ENCODE assay signal across 1 fruit fly cellular context in genomic region chrX:1399056-1400003, dm6.
TF ChIP-seq lines count a peak whose summit lies in the region.

No protein-coding gene starts in this region.

TF ChIP-seq in whole organism, embryonic, 481 proteins besides CTCF, POLR2A, EP300 and RAD21 (continued from another document and continues in another):
- TF ChIP-seq CG5953 (GFP tag; IDR thresholded peaks at IDR 0.05; lab: Robert Waterston, UW): no peak
- TF ChIP-seq CG14014 (GFP tag; IDR thresholded peaks at IDR 0.05; lab: Robert Waterston, UW): peak; percentile 17; the same call in 1 of the 2 replicates
- TF ChIP-seq run (tag; optimal IDR thresholded peaks at IDR 0.05; lab: Kevin White, UChicago): no peak
- TF ChIP-seq Hmx (GFP tag; optimal IDR thresholded peaks at IDR 0.05; lab: Kevin White, UChicago): no peak
- TF ChIP-seq CG10959 (GFP tag; IDR thresholded peaks at IDR 0.05; lab: Robert Waterston, UW): no peak
- no peak for TF ChIP-seq Spps (tag; optimal IDR thresholded peaks at IDR 0.05; lab: Kevin White, UChicago)
- no peak for TF ChIP-seq CG10654 (GFP tag; optimal IDR thresholded peaks at IDR 0.05; lab: Kevin White, UChicago)
- TF ChIP-seq fru (optimal IDR thresholded peaks at IDR 0.05; lab: Kevin White, UChicago): no peak
- TF ChIP-seq CG7556 (GFP tag; optimal IDR thresholded peaks at IDR 0.05; lab: Kevin White, UChicago): no peak
- TF ChIP-seq cato (GFP tag; optimal IDR thresholded peaks at IDR 0.05; lab: Kevin White, UChicago; ENCODE audit: borderline replicate concordance): no peak
- TF ChIP-seq wor (GFP tag; IDR thresholded peaks at IDR 0.05; lab: Robert Waterston, UW): no peak
- TF ChIP-seq CG7357 (GFP tag; IDR thresholded peaks at IDR 0.05; lab: Robert Waterston, UW): no peak
- TF ChIP-seq CG3995 (GFP tag; optimal IDR thresholded peaks at IDR 0.05; lab: Kevin White, UChicago): no peak
- no peak for TF ChIP-seq Side (GFP tag; optimal IDR thresholded peaks at IDR 0.05; lab: Kevin White, UChicago)
- no peak for TF ChIP-seq Mes4 (GFP tag; optimal IDR thresholded peaks at IDR 0.05; lab: Kevin White, UChicago)
- TF ChIP-seq gfzf (GFP tag; optimal IDR thresholded peaks at IDR 0.05; lab: Kevin White, UChicago): peak; percentile 21
- TF ChIP-seq sob (GFP tag; IDR thresholded peaks at IDR 0.05; lab: Robert Waterston, UW): no peak
- TF ChIP-seq CG12219 (GFP tag; optimal IDR thresholded peaks at IDR 0.05; lab: Kevin White, UChicago): no peak
- TF ChIP-seq prd (optimal IDR thresholded peaks at IDR 0.05; lab: Kevin White, UChicago): no peak
- TF ChIP-seq prd (GFP tag; IDR thresholded peaks at IDR 0.05; lab: Robert Waterston, UW): no peak
- TF ChIP-seq CG2129 (GFP tag; IDR thresholded peaks at IDR 0.05; lab: Robert Waterston, UW; ENCODE audit: partially characterized antibody): no peak
- no peak for TF ChIP-seq slbo (GFP tag; IDR thresholded peaks at IDR 0.05; lab: Robert Waterston, UW)
- peak; percentile 85 for TF ChIP-seq Deaf1 (tag; optimal IDR thresholded peaks at IDR 0.05; lab: Kevin White, UChicago)
- TF ChIP-seq hbn (GFP tag; IDR thresholded peaks at IDR 0.05; lab: Robert Waterston, UW; ENCODE audit: partially characterized antibody): no peak
- no peak for TF ChIP-seq Pdp1 (GFP tag; optimal IDR thresholded peaks at IDR 0.05; lab: Kevin White, UChicago)
- TF ChIP-seq p53 (GFP tag; optimal IDR thresholded peaks at IDR 0.05; lab: Kevin White, UChicago): no peak
- TF ChIP-seq Nf-YC (tag; optimal IDR thresholded peaks at IDR 0.05; lab: Kevin White, UChicago): peak; percentile 79
- no peak for TF ChIP-seq Ets97D (GFP tag; optimal IDR thresholded peaks at IDR 0.05; lab: Kevin White, UChicago)
- TF ChIP-seq Dll (GFP tag; IDR thresholded peaks at IDR 0.05; lab: Robert Waterston, UW; ENCODE audit: partially characterized antibody): 0 out of 4 replicates have a peak, but pooled peaks have one; percentile 27
- TF ChIP-seq CG7928 (GFP tag; optimal IDR thresholded peaks at IDR 0.05; lab: Kevin White, UChicago): no peak
- TF ChIP-seq ttk (GFP tag; IDR thresholded peaks at IDR 0.05; lab: Robert Waterston, UW): no peak
- TF ChIP-seq Optix (GFP tag; IDR thresholded peaks at IDR 0.05; lab: Robert Waterston, UW): no peak
- TF ChIP-seq eve (GFP tag; optimal IDR thresholded peaks at IDR 0.05; lab: Kevin White, UChicago): no peak
- TF ChIP-seq en (GFP tag; optimal IDR thresholded peaks at IDR 0.05; lab: Kevin White, UChicago): no peak
- TF ChIP-seq CG4820 (GFP tag; optimal IDR thresholded peaks at IDR 0.05; lab: Kevin White, UChicago): no peak
- TF ChIP-seq dan (GFP tag; IDR thresholded peaks at IDR 0.05; lab: Robert Waterston, UW): no peak
- no peak for TF ChIP-seq CG8281 (tag; optimal IDR thresholded peaks at IDR 0.05; lab: Kevin White, UChicago)
- TF ChIP-seq ac (GFP tag; optimal IDR thresholded peaks at IDR 0.05; lab: Kevin White, UChicago): no peak
- no peak for TF ChIP-seq CG11695 (GFP tag; IDR thresholded peaks at IDR 0.05; lab: Robert Waterston, UW)
- no peak for TF ChIP-seq CG12236 (GFP tag; optimal IDR thresholded peaks at IDR 0.05; lab: Kevin White, UChicago)
- TF ChIP-seq ATbp (GFP tag; optimal IDR thresholded peaks at IDR 0.05; lab: Kevin White, UChicago): peak; percentile 7
- TF ChIP-seq HLH54F (GFP tag; optimal IDR thresholded peaks at IDR 0.05; lab: Kevin White, UChicago): no peak
- no peak for TF ChIP-seq CG10462 (GFP tag; optimal IDR thresholded peaks at IDR 0.05; lab: Kevin White, UChicago)
- TF ChIP-seq CG34224 (GFP tag; IDR thresholded peaks at IDR 0.05; lab: Robert Waterston, UW; ENCODE audit: partially characterized antibody): peak; percentile 39; the same call in 2 of the 3 replicates
- 0 out of 3 replicates have a peak, but pooled peaks have one; percentile 9 for TF ChIP-seq gce (GFP tag; IDR thresholded peaks at IDR 0.05; lab: Robert Waterston, UW)
- TF ChIP-seq Hmr (GFP tag; optimal IDR thresholded peaks at IDR 0.05; lab: Kevin White, UChicago): peak; percentile 77
- TF ChIP-seq grau (tag; optimal IDR thresholded peaks at IDR 0.05; lab: Kevin White, UChicago): peak; percentile 14
- no peak for TF ChIP-seq CG16863 (GFP tag; optimal IDR thresholded peaks at IDR 0.05; lab: Kevin White, UChicago)
- TF ChIP-seq CG32767 (GFP tag; IDR thresholded peaks at IDR 0.05; lab: Robert Waterston, UW): no peak; the same call in 1 of the 2 replicates
- no peak for TF ChIP-seq CG3726 (GFP tag; IDR thresholded peaks at IDR 0.05; lab: Robert Waterston, UW)
- TF ChIP-seq CG17568 (GFP tag; optimal IDR thresholded peaks at IDR 0.05; lab: Kevin White, UChicago): no peak
- no peak for TF ChIP-seq bab2 (GFP tag; optimal IDR thresholded peaks at IDR 0.05; lab: Kevin White, UChicago)
- TF ChIP-seq CG17612 (GFP tag; IDR thresholded peaks at IDR 0.05; lab: Robert Waterston, UW): no peak
- no peak for TF ChIP-seq CG31388 (GFP tag; optimal IDR thresholded peaks at IDR 0.05; lab: Kevin White, UChicago)
- TF ChIP-seq CG14860 (GFP tag; IDR thresholded peaks at IDR 0.05; lab: Robert Waterston, UW; ENCODE audit: partially characterized antibody): peak; percentile 33; the same call in 1 of the 3 replicates
- no peak for TF ChIP-seq Mad (GFP tag; optimal IDR thresholded peaks at IDR 0.05; lab: Kevin White, UChicago)
- TF ChIP-seq Dp (GFP tag; optimal IDR thresholded peaks at IDR 0.05; lab: Kevin White, UChicago): peak; percentile 75
- TF ChIP-seq kni (GFP tag; optimal IDR thresholded peaks at IDR 0.05; lab: Kevin White, UChicago): peak; percentile 96
- TF ChIP-seq fd102C (GFP tag; optimal IDR thresholded peaks at IDR 0.05; lab: Kevin White, UChicago): no peak
- TF ChIP-seq Usf (GFP tag; optimal IDR thresholded peaks at IDR 0.05; lab: Kevin White, UChicago): no peak
- no peak for TF ChIP-seq CG13123 (GFP tag; optimal IDR thresholded peaks at IDR 0.05; lab: Kevin White, UChicago)
- no peak for TF ChIP-seq CG43689 (GFP tag; IDR thresholded peaks at IDR 0.05; lab: Robert Waterston, UW)
- TF ChIP-seq sens (GFP tag; lab: Kevin White, UChicago): no peak
- peak; percentile 14 for TF ChIP-seq CG2712 (tag; optimal IDR thresholded peaks at IDR 0.05; lab: Kevin White, UChicago)
- no peak for TF ChIP-seq al (GFP tag; IDR thresholded peaks at IDR 0.05; lab: Robert Waterston, UW)
- TF ChIP-seq CkIIα-i1 (GFP tag; IDR thresholded peaks at IDR 0.05; lab: Robert Waterston, UW): no peak
- peak in 1 of 2 experiments; percentile 13 for TF ChIP-seq dpn (GFP tag; optimal IDR thresholded peaks at IDR 0.05; lab: Kevin White, UChicago)
- no peak for TF ChIP-seq CG7745 (tag; optimal IDR thresholded peaks at IDR 0.05; lab: Kevin White, UChicago)
- no peak for TF ChIP-seq seq (GFP tag; IDR thresholded peaks at IDR 0.05; lab: Robert Waterston, UW)
- peak; percentile 12 for TF ChIP-seq Elba2 (GFP tag; optimal IDR thresholded peaks at IDR 0.05; lab: Kevin White, UChicago)
- no peak for TF ChIP-seq tna (GFP tag; IDR thresholded peaks at IDR 0.05; lab: Robert Waterston, UW; ENCODE audit: partially characterized antibody)
- no peak for TF ChIP-seq fd96Cb (tag; optimal IDR thresholded peaks at IDR 0.05; lab: Kevin White, UChicago)
- 0 out of 3 replicates have a peak, but pooled peaks have one; percentile 18 for TF ChIP-seq vnd (GFP tag; IDR thresholded peaks at IDR 0.05; lab: Robert Waterston, UW; ENCODE audit: partially characterized antibody)
- no peak for TF ChIP-seq nau (GFP tag; optimal IDR thresholded peaks at IDR 0.05; lab: Kevin White, UChicago)
- no peak for TF ChIP-seq CG15601 (tag; optimal IDR thresholded peaks at IDR 0.05; lab: Kevin White, UChicago)
- TF ChIP-seq CG15479 (GFP tag; optimal IDR thresholded peaks at IDR 0.05; lab: Kevin White, UChicago): no peak
- no peak for TF ChIP-seq Ada2b (GFP tag; IDR thresholded peaks at IDR 0.05; lab: Robert Waterston, UW)
- no peak for TF ChIP-seq btn (GFP tag; optimal IDR thresholded peaks at IDR 0.05; lab: Kevin White, UChicago)
- TF ChIP-seq Scr (GFP tag; IDR thresholded peaks at IDR 0.05; lab: Robert Waterston, UW; ENCODE audit: partially characterized antibody): peak; percentile 29; the same call in 1 of the 2 replicates
- TF ChIP-seq CG10431 (GFP tag; optimal IDR thresholded peaks at IDR 0.05; lab: Kevin White, UChicago): peak; percentile 81
- TF ChIP-seq HmgD (GFP tag; optimal IDR thresholded peaks at IDR 0.05; lab: Kevin White, UChicago): peak; percentile 84
- no peak for TF ChIP-seq CG10147 (GFP tag; optimal IDR thresholded peaks at IDR 0.05; lab: Kevin White, UChicago)
- no peak for TF ChIP-seq Chrac-16 (GFP tag; optimal IDR thresholded peaks at IDR 0.05; lab: Kevin White, UChicago)
- TF ChIP-seq CG12299 (tag; optimal IDR thresholded peaks at IDR 0.05; lab: Kevin White, UChicago): no peak
- TF ChIP-seq Bdp1 (GFP tag; optimal IDR thresholded peaks at IDR 0.05; lab: Kevin White, UChicago): peak; percentile 3
- no peak for TF ChIP-seq CG32532 (GFP tag; IDR thresholded peaks at IDR 0.05; lab: Robert Waterston, UW)
- TF ChIP-seq CG6683 (GFP tag; optimal IDR thresholded peaks at IDR 0.05; lab: Kevin White, UChicago): no peak
- no peak for TF ChIP-seq CG7987 (GFP tag; optimal IDR thresholded peaks at IDR 0.05; lab: Kevin White, UChicago)
- TF ChIP-seq repo (GFP tag; optimal IDR thresholded peaks at IDR 0.05; lab: Kevin White, UChicago): no peak
- TF ChIP-seq CoRest (tag; optimal IDR thresholded peaks at IDR 0.05; lab: Kevin White, UChicago): peak; percentile 29
- TF ChIP-seq jing (GFP tag; optimal IDR thresholded peaks at IDR 0.05; lab: Kevin White, UChicago): no peak
- TF ChIP-seq CG8388 (GFP tag; optimal IDR thresholded peaks at IDR 0.05; lab: Kevin White, UChicago): no peak
- no peak for TF ChIP-seq pnt (GFP tag; optimal IDR thresholded peaks at IDR 0.05; lab: Kevin White, UChicago)
- peak; percentile 15; the same call in 1 of the 3 replicates for TF ChIP-seq row (GFP tag; IDR thresholded peaks at IDR 0.05; lab: Robert Waterston, UW)
- peak; percentile 27 for TF ChIP-seq Rfx (GFP tag; IDR thresholded peaks at IDR 0.05; lab: Robert Waterston, UW)
- no peak for TF ChIP-seq wdn (GFP tag; IDR thresholded peaks at IDR 0.05; lab: Robert Waterston, UW)
- TF ChIP-seq maf-S (GFP tag; optimal IDR thresholded peaks at IDR 0.05; lab: Kevin White, UChicago): no peak
- peak; percentile 14 for TF ChIP-seq CG18262 (tag; optimal IDR thresholded peaks at IDR 0.05; lab: Kevin White, UChicago)
- no peak for TF ChIP-seq kah (GFP tag; optimal IDR thresholded peaks at IDR 0.05; lab: Kevin White, UChicago)
- TF ChIP-seq luna (GFP tag; optimal IDR thresholded peaks at IDR 0.05; lab: Kevin White, UChicago): no peak
- no peak for TF ChIP-seq ssp (GFP tag; IDR thresholded peaks at IDR 0.05; lab: Robert Waterston, UW)
- no peak for TF ChIP-seq CG11398 (GFP tag; optimal IDR thresholded peaks at IDR 0.05; lab: Kevin White, UChicago)
- TF ChIP-seq esg (GFP tag; conservative IDR thresholded peaks at IDR 0.05; lab: Robert Waterston, UW): no peak
- no peak for TF ChIP-seq slou (GFP tag; optimal IDR thresholded peaks at IDR 0.05; lab: Kevin White, UChicago)
- no peak for TF ChIP-seq danr (GFP tag; IDR thresholded peaks at IDR 0.05; lab: Robert Waterston, UW)
- TF ChIP-seq Ptx1 (GFP tag; IDR thresholded peaks at IDR 0.05; lab: Robert Waterston, UW): no peak
- no peak for TF ChIP-seq CG4404 (GFP tag; IDR thresholded peaks at IDR 0.05; lab: Robert Waterston, UW)
- no peak for TF ChIP-seq gt (GFP tag; IDR thresholded peaks at IDR 0.05; lab: Robert Waterston, UW)
- TF ChIP-seq MTF-1 (GFP tag; optimal IDR thresholded peaks at IDR 0.05; lab: Kevin White, UChicago; ENCODE audit: borderline replicate concordance): no peak
- no peak for TF ChIP-seq CG2875 (GFP tag; optimal IDR thresholded peaks at IDR 0.05; lab: Kevin White, UChicago)
- peak; percentile 63 for TF ChIP-seq CG13894 (tag; optimal IDR thresholded peaks at IDR 0.05; lab: Kevin White, UChicago)
- TF ChIP-seq C15 (GFP tag; IDR thresholded peaks at IDR 0.05; lab: Robert Waterston, UW): no peak
- no peak for TF ChIP-seq CG14667 (GFP tag; IDR thresholded peaks at IDR 0.05; lab: Robert Waterston, UW)
- peak; percentile 85 for TF ChIP-seq Ets65A (GFP tag; lab: Kevin White, UChicago)
- TF ChIP-seq CG3163 (GFP tag; optimal IDR thresholded peaks at IDR 0.05; lab: Kevin White, UChicago): peak; percentile 37
- no peak for TF ChIP-seq PHDP (tag; optimal IDR thresholded peaks at IDR 0.05; lab: Kevin White, UChicago)
- TF ChIP-seq ato (GFP tag; IDR thresholded peaks at IDR 0.05; lab: Robert Waterston, UW; ENCODE audit: partially characterized antibody): peak; percentile 43; the same call in 1 of the 2 replicates
- no peak for TF ChIP-seq CG10366 (GFP tag; IDR thresholded peaks at IDR 0.05; lab: Robert Waterston, UW)
- TF ChIP-seq NFAT (GFP tag; IDR thresholded peaks at IDR 0.05; lab: Robert Waterston, UW): no peak
- no peak for TF ChIP-seq Xbp1 (GFP tag; optimal IDR thresholded peaks at IDR 0.05; lab: Kevin White, UChicago)
- TF ChIP-seq tap (tag; optimal IDR thresholded peaks at IDR 0.05; lab: Kevin White, UChicago): no peak
- TF ChIP-seq croc (GFP tag; conservative IDR thresholded peaks at IDR 0.05; lab: Robert Waterston, UW): no peak
- TF ChIP-seq Myb (GFP tag; optimal IDR thresholded peaks at IDR 0.05; lab: Kevin White, UChicago): peak; percentile 56
- TF ChIP-seq Atf-2 (GFP tag; optimal IDR thresholded peaks at IDR 0.05; lab: Kevin White, UChicago): no peak
- no peak for TF ChIP-seq CG8359 (GFP tag; optimal IDR thresholded peaks at IDR 0.05; lab: Kevin White, UChicago; ENCODE audit: borderline replicate concordance)
- TF ChIP-seq CG4328 (GFP tag; optimal IDR thresholded peaks at IDR 0.05; lab: Kevin White, UChicago): peak; percentile 45
- no peak for TF ChIP-seq sisA (GFP tag; IDR thresholded peaks at IDR 0.05; lab: Robert Waterston, UW)
- TF ChIP-seq CG15269 (tag; optimal IDR thresholded peaks at IDR 0.05; lab: Kevin White, UChicago): no peak
- no peak for TF ChIP-seq Fer3 (tag; optimal IDR thresholded peaks at IDR 0.05; lab: Kevin White, UChicago)
- no peak for TF ChIP-seq CG31441 (GFP tag; IDR thresholded peaks at IDR 0.05; lab: Robert Waterston, UW)
- TF ChIP-seq D19B (GFP tag; optimal IDR thresholded peaks at IDR 0.05; lab: Kevin White, UChicago): no peak
- TF ChIP-seq chm (GFP tag; IDR thresholded peaks at IDR 0.05; lab: Robert Waterston, UW): no peak
- no peak for TF ChIP-seq Bteb2 (GFP tag; optimal IDR thresholded peaks at IDR 0.05; lab: Kevin White, UChicago)
- no peak for TF ChIP-seq sens-2 (GFP tag; IDR thresholded peaks at IDR 0.05; lab: Robert Waterston, UW)
- peak; percentile 7 for TF ChIP-seq nom (GFP tag; optimal IDR thresholded peaks at IDR 0.05; lab: Kevin White, UChicago)
- TF ChIP-seq gsb (GFP tag; IDR thresholded peaks at IDR 0.05; lab: Robert Waterston, UW): no peak
- no peak for TF ChIP-seq Hr39 (optimal IDR thresholded peaks at IDR 0.05; lab: Kevin White, UChicago)
